Worm (Caenorhabditis elegans) whole organism, L3 larva: ENCODE results near the gene F41B4.2.

Experiments used
- R02D3.7 ChIP-seq: fragments of 150-350 bp; optimal IDR thresholded peaks from 2 replicates; lab custom pipeline; 2014; ENCODE audit warnings: missing biosample characterization, missing genetic modification characterization
- ama-1 ChIP-seq: fragments of 150-350 bp; optimal IDR thresholded peaks from 2 replicates; lab custom pipeline; 2018
- elt-3 ChIP-seq, 3 experiments: fragments of 150-350 bp in 1 of 3; sonication (generic microtip) in 2 of 3; optimal IDR thresholded peaks; 2 replicates in 2 of 3; 4 replicates in 1 of 3; lab custom pipeline; 2014 to 2017; ENCODE audit warnings: missing biosample characterization in 3 of 3, missing genetic modification characterization in 3 of 3
- fkh-10 ChIP-seq: sonication (generic microtip); optimal IDR thresholded peaks from 2 replicates; lab custom pipeline; 2017; ENCODE audit warnings: missing biosample characterization, missing genetic modification reagents, missing genetic modification characterization
- jun-1 ChIP-seq: fragments of 150-350 bp; optimal IDR thresholded peaks from 2 replicates; lab custom pipeline; 2014; ENCODE audit warnings: missing biosample characterization, missing genetic modification reagents, missing genetic modification characterization
- nhr-11 ChIP-seq: fragments of 150-350 bp; optimal IDR thresholded peaks from 2 replicates; lab custom pipeline; 2014; ENCODE audit warnings: missing biosample characterization, missing genetic modification characterization
- nhr-25 ChIP-seq: sonication (generic microtip); optimal IDR thresholded peaks from 2 replicates; lab custom pipeline; 2017; ENCODE audit warnings: missing biosample characterization, missing genetic modification characterization
- nhr-67 ChIP-seq: fragments of 150-350 bp; optimal IDR thresholded peaks from 2 replicates; lab custom pipeline; 2014; ENCODE audit warnings: missing biosample characterization, missing genetic modification characterization
- pqm-1 ChIP-seq: fragments of 150-350 bp; optimal IDR thresholded peaks from 2 replicates; lab custom pipeline; 2017; ENCODE audit warnings: missing biosample characterization, missing genetic modification characterization, inconsistent platforms
- unc-62 ChIP-seq: fragments of 150-350 bp; sonication (generic microtip); optimal IDR thresholded peaks from 4 replicates; lab custom pipeline; 2014; ENCODE audit warnings: missing biosample characterization, missing genetic modification reagents, missing genetic modification characterization
- ztf-11 ChIP-seq: fragments of 150-350 bp; optimal IDR thresholded peaks from 2 replicates; lab custom pipeline; 2014; ENCODE audit warnings: missing biosample characterization, missing genetic modification characterization
- ztf-4 ChIP-seq: fragments of 150-350 bp; optimal IDR thresholded peaks from 2 replicates; lab custom pipeline; 2014; ENCODE audit warnings: missing biosample characterization, missing genetic modification characterization

DNA sequence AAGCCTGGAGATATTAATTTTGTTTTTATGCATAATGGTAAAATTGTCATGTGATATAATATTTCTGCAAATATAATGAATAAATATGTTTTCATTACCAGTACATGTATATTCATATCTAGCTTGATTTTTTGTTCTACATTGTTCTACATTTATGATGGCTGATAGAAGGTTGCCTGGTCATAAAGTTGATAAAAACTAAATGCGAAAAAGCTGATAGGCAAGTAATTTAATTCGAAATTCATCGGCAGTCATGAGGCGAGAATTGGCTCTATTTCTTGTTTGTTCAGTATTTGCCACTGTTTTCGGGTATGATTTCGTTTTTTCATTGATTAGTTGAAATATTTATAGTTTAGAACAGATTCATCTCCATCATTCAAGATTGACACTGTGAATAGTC is 50.9 kb downstream of the F41B4.2 start, which contains the start of gene bgal-2:
- TF ChIP-seq fkh-10 (GFP tag; lab: Kevin White, UChicago) (no peak), nhr-25 (tag; lab: Kevin White, UChicago) (no peak), nhr-67 (tag; lab: Kevin White, UChicago) (no peak), pqm-1 (peak; percentile 38), ztf-4 (tag; lab: Kevin White, UChicago) (no peak), nhr-11 (tag; lab: Kevin White, UChicago) (no peak), ztf-11 (tag; lab: Kevin White, UChicago) (no peak), ama-1 (no peak), jun-1 (no peak), R02D3.7 (no peak), unc-62 (GFP tag; lab: Kevin White, UChicago) (no peak), elt-3 (tag; optimal IDR thresholded peaks at IDR 0.05; lab: Kevin White, UChicago) (no peak)
